Worm (Caenorhabditis elegans): ENCODE data around the gene F46H5.7.
A peak's percentile ranks its signal among the peaks of the same experiment; 100 is the strongest.

Gene F46H5.7

DNA sequence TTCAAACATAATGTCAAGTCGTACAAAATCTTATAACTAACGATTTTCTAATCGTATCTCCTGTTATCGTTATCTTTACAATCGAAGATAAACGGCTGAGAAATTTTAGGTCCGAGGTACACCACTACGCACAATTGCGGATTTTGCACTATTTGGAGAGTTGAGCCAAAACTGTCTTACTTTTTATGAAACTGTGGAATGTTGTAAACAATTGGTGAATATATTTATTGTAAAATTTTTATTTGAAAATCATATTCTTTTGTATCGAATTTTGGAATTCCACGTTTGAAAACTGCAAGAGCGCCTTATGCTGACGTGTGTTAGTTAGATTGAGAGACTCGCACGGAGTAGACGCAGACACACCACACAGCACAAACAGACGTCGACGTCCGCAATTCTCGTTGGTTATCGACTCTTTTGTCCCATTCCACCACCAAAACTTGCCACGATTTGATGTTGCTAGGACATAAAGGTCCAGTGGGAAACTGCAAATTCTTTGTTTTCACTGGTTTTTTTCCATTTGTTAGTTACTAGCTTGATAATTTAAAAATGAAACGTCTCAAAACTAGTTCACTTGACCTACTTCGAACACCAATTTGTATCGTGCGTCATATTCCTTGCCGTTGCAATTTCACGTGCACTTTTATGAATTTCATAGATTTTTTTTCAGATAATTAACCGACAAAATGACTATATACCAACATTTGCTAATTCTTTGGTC lies 48.7 kb downstream of the F46H5.7 start, which contains the start of gene dnj-7:
Gene dnj-7, plus strand, starts transcription at position 671 of the 721 bp plus-strand sequence.
- TF ChIP-seq snpc-1.2 (GFP tag; IDR thresholded peaks at IDR 0.05) (no peak), hlh-30 (tag; optimal IDR thresholded peaks at IDR 0.05; ENCODE audit: insufficient read depth) (peak; percentile 3), vab-7 (GFP tag; IDR thresholded peaks at IDR 0.05) (no peak), daf-16 (GFP tag; optimal IDR thresholded peaks at IDR 0.05) (no peak), daf-16 (tag; optimal IDR thresholded peaks at IDR 0.05) (peak; percentile 0), nhr-28 (tag; optimal IDR thresholded peaks at IDR 0.05) (peak; percentile 25), T20F7.1 (GFP tag; optimal IDR thresholded peaks at IDR 0.05) (peak; percentile 44), F49E8.2 (tag; optimal IDR thresholded peaks at IDR 0.05; ENCODE audit: borderline replicate concordance) (no peak), nhr-11 (tag; optimal IDR thresholded peaks at IDR 0.05) (peak; percentile 27), unc-62 (GFP tag; optimal IDR thresholded peaks at IDR 0.05 in 1 of 2) (peak in 1 of 2 experiments; percentile 85), unc-62 (tag; optimal IDR thresholded peaks at IDR 0.05) (no peak)

ce11 chrX:7191882-7192281 lies 50.9 kb downstream of the F46H5.7 start, which contains the start of gene C55B6.7:
Gene C55B6.7 (minus strand): TSS chrX:7191982.
- TF ChIP-seq lin-15B (tag; optimal IDR thresholded peaks at IDR 0.05) = no peak
- TF ChIP-seq mxl-2 (GFP tag; conservative IDR thresholded peaks at IDR 0.05) = no peak

Measured in whole organism, L4 larva.